Worm (Caenorhabditis elegans) whole organism, young adult: ENCODE results near the gene F44B9.8.

Source experiments
- ets-4 ChIP-seq: fragments of 200-800 bp; sonication (Bioruptor generic); optimal IDR thresholded peaks from 2 replicates; lab custom pipeline; 2018; ENCODE audit warnings: mild to moderate bottlenecking, missing genetic modification characterization, missing compliant biosample characterization
- mxl-1 ChIP-seq: sonication (generic microtip); optimal IDR thresholded peaks from 2 replicates; lab custom pipeline; 2016; ENCODE audit warnings: missing genetic modification characterization, missing compliant biosample characterization

DNA sequence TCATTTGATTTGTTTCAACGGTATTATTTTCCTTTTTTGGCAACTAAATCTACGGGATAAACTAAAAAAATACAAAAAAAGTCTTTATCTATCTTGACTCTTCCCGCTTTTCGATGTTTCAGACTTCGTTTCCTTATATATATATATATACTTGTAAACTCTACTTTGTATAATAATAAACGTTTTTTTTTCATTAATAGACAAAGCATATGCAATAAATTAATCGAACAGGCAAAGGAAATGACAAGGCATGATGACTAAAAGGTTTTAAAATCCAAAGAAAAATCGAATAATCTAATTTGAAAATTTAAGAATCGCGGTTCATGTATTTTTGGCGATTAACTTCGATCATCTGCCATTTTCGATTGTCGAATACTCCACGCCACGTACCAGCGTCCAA is 15.9 kb downstream of the F44B9.8 start:
- TF ChIP-seq mxl-1 (no peak), ets-4 (GFP tag; lab: Kevin White, UChicago) (no peak)
